Worm (Caenorhabditis elegans): ENCODE data around the gene ZC239.20.

DNA sequence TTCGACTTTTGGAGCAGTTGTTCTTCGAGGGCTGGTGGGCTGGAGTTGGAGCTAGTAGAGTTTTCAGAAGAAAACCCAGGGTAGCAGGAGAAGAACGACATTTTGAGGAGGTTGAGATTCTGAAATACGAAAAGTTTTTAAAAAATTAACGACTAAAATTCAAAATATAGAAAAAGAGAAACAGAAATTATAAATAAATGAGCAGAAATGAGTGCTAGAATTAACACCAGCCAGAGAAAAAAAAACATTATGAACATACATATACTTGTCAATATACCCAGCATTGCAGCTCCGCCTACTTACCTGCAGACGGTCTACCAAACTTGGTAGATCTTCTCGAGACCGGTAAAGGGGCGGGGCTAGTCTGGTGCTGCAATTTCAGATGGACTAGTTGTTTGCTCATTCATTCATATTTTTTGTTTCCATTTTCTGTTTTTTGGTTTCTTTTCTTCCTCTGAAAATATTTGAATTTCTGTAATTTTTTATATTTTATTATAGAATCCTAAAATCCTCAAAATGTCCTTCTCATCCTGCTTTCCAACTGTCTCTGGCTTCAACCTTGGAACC, at the start of gene ZC239.20, which contains the start of gene ZC239.21:
- no peak for TF ChIP-seq dao-5 (tag; optimal IDR thresholded peaks at IDR 0.05)
- TF ChIP-seq him-1 (tag; optimal IDR thresholded peaks at IDR 0.05): no peak
